Fruit fly (Drosophila melanogaster) whole organism, adult: ENCODE results near the gene CG15743.
A peak's percentile ranks its signal among the peaks of the same experiment; 100 is the strongest.

Experiments used
- CG11617 ChIP-seq: fragments of 200-800 bp; sonication (Bioruptor generic); optimal IDR thresholded peaks from 2 replicates; lab custom pipeline; 2017; ENCODE audit warnings: mild to moderate bottlenecking, missing biosample characterization, missing genetic modification reagents, missing genetic modification characterization
- CG12768 ChIP-seq: fragments of 200-800 bp; sonication (Bioruptor generic); optimal IDR thresholded peaks from 2 replicates; lab custom pipeline; 2017; ENCODE audit warnings: missing biosample characterization, missing genetic modification characterization, mild to moderate bottlenecking, moderate library complexity, missing genetic modification reagents
- CG14711 ChIP-seq: fragments of 200-800 bp; sonication (Bioruptor generic); optimal IDR thresholded peaks from 2 replicates; lab custom pipeline; 2018; ENCODE audit warnings: missing biosample characterization, mild to moderate bottlenecking, missing genetic modification characterization, moderate library complexity
- CG1620 ChIP-seq: fragments of 200-800 bp; sonication (Bioruptor generic); optimal IDR thresholded peaks from 2 replicates; lab custom pipeline; 2016; ENCODE audit warnings: missing biosample characterization, missing genetic modification characterization
- CG33017 ChIP-seq: fragments of 200-800 bp; sonication (Bioruptor generic); optimal IDR thresholded peaks from 2 replicates; lab custom pipeline; 2018; ENCODE audit warnings: missing biosample characterization, mild to moderate bottlenecking, missing genetic modification characterization, moderate library complexity
- CG5204 ChIP-seq: fragments of 200-800 bp; sonication (Bioruptor generic); optimal IDR thresholded peaks from 2 replicates; lab custom pipeline; 2016; ENCODE audit warnings: missing biosample characterization, missing genetic modification characterization
- CG7045 ChIP-seq: fragments of 200-800 bp; sonication (Bioruptor generic); optimal IDR thresholded peaks from 2 replicates; lab custom pipeline; 2017; ENCODE audit warnings: missing biosample characterization, mild to moderate bottlenecking, missing genetic modification characterization
- CG7101 ChIP-seq: fragments of 200-800 bp; sonication (Bioruptor generic); optimal IDR thresholded peaks from 2 replicates; lab custom pipeline; 2018; ENCODE audit warnings: missing biosample characterization, mild to moderate bottlenecking, missing genetic modification characterization, moderate library complexity
- Clk ChIP-seq: fragments of 200-800 bp; sonication (Bioruptor generic); optimal IDR thresholded peaks from 2 replicates; lab custom pipeline; 2017; ENCODE audit warnings: missing biosample characterization, missing genetic modification characterization
- Crg-1 ChIP-seq: fragments of 200-800 bp; sonication (Bioruptor generic); optimal IDR thresholded peaks from 2 replicates; lab custom pipeline; 2016; ENCODE audit warnings: missing biosample characterization, missing genetic modification characterization
- Hr96 ChIP-seq: fragments of 200-800 bp; sonication (Bioruptor generic); optimal IDR thresholded peaks from 2 replicates; lab custom pipeline; 2016; ENCODE audit warnings: missing biosample characterization, missing genetic modification characterization
- Mnt ChIP-seq: fragments of 200-800 bp; sonication (Bioruptor generic); optimal IDR thresholded peaks from 2 replicates; lab custom pipeline; 2016; ENCODE audit warnings: missing biosample characterization, mild to moderate bottlenecking, missing genetic modification characterization
- bab1 ChIP-seq: fragments of 200-800 bp; sonication (Bioruptor generic); optimal IDR thresholded peaks from 3 replicates; lab custom pipeline; 2019; ENCODE audit warnings: missing biosample characterization, mild to moderate bottlenecking, missing genetic modification characterization, moderate library complexity
- cic ChIP-seq: fragments of 200-800 bp; sonication (Bioruptor generic); optimal IDR thresholded peaks from 2 replicates; lab custom pipeline; 2017; ENCODE audit warnings: missing biosample characterization, mild to moderate bottlenecking, missing genetic modification characterization, moderate library complexity
- cnc ChIP-seq, 2 experiments: fragments of >200 bp; optimal IDR thresholded peaks; 2 replicates each; lab custom pipeline; 2017
- kay ChIP-seq: fragments of 200-800 bp; sonication (Bioruptor generic); peaks from one replicate; lab custom pipeline; 2016; ENCODE audit warnings: missing biosample characterization, missing genetic modification characterization, borderline replicate concordance
- ovo ChIP-seq: fragments of 200-800 bp; sonication (Bioruptor generic); optimal IDR thresholded peaks from 2 replicates; lab custom pipeline; 2016; ENCODE audit warnings: missing biosample characterization, missing genetic modification characterization
- pad ChIP-seq: fragments of 200-800 bp; sonication (Bioruptor generic); optimal IDR thresholded peaks from 3 replicates; lab custom pipeline; 2017; ENCODE audit warnings: missing biosample characterization, missing genetic modification characterization, mild to moderate bottlenecking, moderate library complexity, missing genetic modification reagents
- tj ChIP-seq: fragments of 200-800 bp; sonication (Bioruptor generic); optimal IDR thresholded peaks from 3 replicates; lab custom pipeline; 2017; ENCODE audit warnings: missing biosample characterization, mild to moderate bottlenecking, missing genetic modification characterization, moderate library complexity
- toe ChIP-seq: fragments of 200-800 bp; sonication (Bioruptor generic); optimal IDR thresholded peaks from 2 replicates; lab custom pipeline; 2016; ENCODE audit warnings: missing biosample characterization, missing genetic modification characterization

Gene CG15743

dm6 chrX:13285749-13286336, 336 bp downstream of the CG15743 start:
- TF ChIP-seq Hr96 (no peak), toe (GFP tag; lab: Kevin White, UChicago) (peak; percentile 41)

- TF ChIP-seq Mnt (GFP tag; lab: Kevin White, UChicago) (peak; percentile 20), CG5204 (GFP tag; lab: Kevin White, UChicago) (no peak), CG1620 (GFP tag; lab: Kevin White, UChicago) (no peak), toe (GFP tag; lab: Kevin White, UChicago) (no peak), bab1 (peak; percentile 26), ovo (GFP tag; lab: Kevin White, UChicago) (peak; percentile 12), tj (peak; percentile 34), CG7101 (peak; percentile 31), CG11617 (peak; percentile 5), CG14711 (no peak), Hr96 (no peak), pad (GFP tag; lab: Kevin White, UChicago) (peak; percentile 31)
These were observed 2.4 kb downstream of the CG15743 start, which contains the start of gene Remo for dm6 chrX:13287854-13288376. Gene Remo (plus strand): TSS chrX:13288051.

dm6 chrX:13296405-13297183, 11.1 kb downstream of the CG15743 start, which contains the start of gene CG1622:
Gene CG1622 (plus strand): TSS chrX:13297082.
- no peak for TF ChIP-seq CG5204 (GFP tag; lab: Kevin White, UChicago)
- peak; percentile 59 for TF ChIP-seq CG11617
- peak; percentile 14 for TF ChIP-seq pad (GFP tag; lab: Kevin White, UChicago)
- TF ChIP-seq Hr96, result no peak
- TF ChIP-seq toe (GFP tag; lab: Kevin White, UChicago), result no peak
- TF ChIP-seq Clk, result no peak
- TF ChIP-seq tj, result peak; percentile 47
- TF ChIP-seq cnc (optimal IDR thresholded peaks at IDR 0.05; lab: Kevin White, UChicago), result no peak
- no peak for TF ChIP-seq CG12768 (GFP tag; lab: Kevin White, UChicago)
- TF ChIP-seq Mnt (GFP tag; lab: Kevin White, UChicago), result peak; percentile 67
- TF ChIP-seq bab1, result peak; percentile 35
- peak; percentile 38 for TF ChIP-seq CG1620 (GFP tag; lab: Kevin White, UChicago)
- no peak for TF ChIP-seq CG7045 (GFP tag; lab: Kevin White, UChicago)
- peak; percentile 26 for TF ChIP-seq CG14711
- TF ChIP-seq CG7101, result peak; percentile 57

dm6 chrX:13300835-13301502, 15.5 kb downstream of the CG15743 start:
- TF ChIP-seq ovo (GFP tag; lab: Kevin White, UChicago) (peak; percentile 18), CG33017 (no peak), tj (peak; percentile 22)

dm6 chrX:13302315-13302614, 16.8 kb downstream of the CG15743 start, which contains the start of gene CG1764:
Gene CG1764 (minus strand): TSS chrX:13302415.
- TF ChIP-seq ovo (GFP tag; lab: Kevin White, UChicago) (no peak), toe (GFP tag; lab: Kevin White, UChicago) (no peak), CG1620 (GFP tag; lab: Kevin White, UChicago) (no peak), CG12768 (GFP tag; lab: Kevin White, UChicago) (no peak), CG5204 (GFP tag; lab: Kevin White, UChicago) (no peak), Crg-1 (GFP tag; lab: Kevin White, UChicago) (no peak), cic (no peak)

dm6 chrX:13302615-13303526, 17.4 kb downstream of the CG15743 start:
- TF ChIP-seq CG11617 (peak; percentile 52), Clk (no peak), cic (peak; percentile 68), tj (peak; percentile 79), CG7045 (GFP tag; lab: Kevin White, UChicago) (peak; percentile 25), ovo (GFP tag; lab: Kevin White, UChicago) (peak; percentile 78), kay (GFP tag; lab: Kevin White, UChicago) (peak; percentile 60), pad (GFP tag; lab: Kevin White, UChicago) (no peak), toe (GFP tag; lab: Kevin White, UChicago) (no peak), CG12768 (GFP tag; lab: Kevin White, UChicago) (peak; percentile 66)
